Worm (Caenorhabditis elegans) whole organism, L1 larva: Measurements from ENCODE around the gene T10C6.16.

Experiments used
- irx-1 ChIP-seq: sonication (generic microtip); optimal IDR thresholded peaks from 2 replicates; lab custom pipeline; 2016; ENCODE audit warnings: missing genetic modification characterization, missing compliant biosample characterization
- nhr-12 ChIP-seq: sonication (generic microtip); optimal IDR thresholded peaks from 2 replicates; lab custom pipeline; 2017; ENCODE audit warnings: missing biosample characterization, missing genetic modification characterization
- nhr-20 ChIP-seq: sonication (generic microtip); optimal IDR thresholded peaks from 2 replicates; lab custom pipeline; 2016; ENCODE audit warnings: mild to moderate bottlenecking, missing genetic modification characterization, missing compliant biosample characterization

DNA sequence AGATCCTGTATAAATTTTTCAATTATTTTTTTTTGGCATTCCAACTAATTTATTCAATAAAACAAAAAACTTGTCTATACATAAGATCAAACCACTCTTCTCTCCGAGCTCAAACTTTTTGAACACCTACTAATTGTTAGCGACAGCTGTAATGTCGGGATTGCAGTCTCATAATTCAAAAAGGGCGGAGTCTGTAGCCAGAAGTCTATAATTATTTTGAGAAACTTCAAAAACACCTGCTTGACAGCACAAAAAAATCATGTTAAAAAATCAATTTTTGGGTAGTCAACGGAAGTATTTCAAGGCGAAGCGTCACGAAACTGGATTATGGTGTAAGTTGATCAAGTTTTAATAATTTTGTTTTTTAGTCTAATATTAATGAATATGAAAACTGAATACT, 12.8 kb downstream of the T10C6.16 start, which contains the start of gene srx-44:
- no peak for TF ChIP-seq nhr-12 (tag; lab: Kevin White, UChicago)
- no peak for TF ChIP-seq irx-1 (tag; lab: Kevin White, UChicago)
- no peak for TF ChIP-seq nhr-20 (tag; lab: Kevin White, UChicago)
